Worm (Caenorhabditis elegans): ENCODE measurements around the gene R160.13.

DNA sequence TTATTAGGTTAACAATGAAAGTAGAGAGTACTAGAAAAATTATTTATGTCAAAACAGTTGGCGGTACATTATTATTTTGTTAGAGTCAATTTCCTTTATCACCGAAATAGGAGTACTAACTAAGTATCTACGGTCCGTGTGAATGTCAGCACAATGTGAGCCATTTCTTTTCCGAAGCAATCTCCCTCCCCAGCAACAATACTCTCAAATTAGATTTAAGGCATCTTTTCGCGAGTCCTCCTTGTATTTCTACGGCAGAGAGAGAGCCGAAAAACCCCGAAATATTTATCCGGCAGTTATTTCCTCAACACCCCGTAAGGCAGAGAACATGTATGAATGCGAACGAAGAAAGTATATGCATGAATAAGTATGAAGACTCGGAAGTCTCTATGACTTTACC lies 44.0 kb upstream of the R160.13 start:
- no peak for TF ChIP-seq nhr-28 (tag; optimal IDR thresholded peaks at IDR 0.05)
- no peak for TF ChIP-seq ham-2 (GFP tag; optimal IDR thresholded peaks at IDR 0.05)
- no peak for TF ChIP-seq unc-62 (GFP tag; optimal IDR thresholded peaks at IDR 0.05)
- TF ChIP-seq snpc-4 (tag; optimal IDR thresholded peaks at IDR 0.05), result no peak
- no peak for TF ChIP-seq ceh-43 (GFP tag; optimal IDR thresholded peaks at IDR 0.05)
- TF ChIP-seq nhr-12 (tag; optimal IDR thresholded peaks at IDR 0.05), result no peak
- no peak for TF ChIP-seq ceh-39 (tag; optimal IDR thresholded peaks at IDR 0.05)
- TF ChIP-seq mep-1 (tag; optimal IDR thresholded peaks at IDR 0.05), result no peak
